Fruit fly (Drosophila melanogaster): ENCODE measurements around the gene AP-2sigma.

Gene AP-2sigma

DNA sequence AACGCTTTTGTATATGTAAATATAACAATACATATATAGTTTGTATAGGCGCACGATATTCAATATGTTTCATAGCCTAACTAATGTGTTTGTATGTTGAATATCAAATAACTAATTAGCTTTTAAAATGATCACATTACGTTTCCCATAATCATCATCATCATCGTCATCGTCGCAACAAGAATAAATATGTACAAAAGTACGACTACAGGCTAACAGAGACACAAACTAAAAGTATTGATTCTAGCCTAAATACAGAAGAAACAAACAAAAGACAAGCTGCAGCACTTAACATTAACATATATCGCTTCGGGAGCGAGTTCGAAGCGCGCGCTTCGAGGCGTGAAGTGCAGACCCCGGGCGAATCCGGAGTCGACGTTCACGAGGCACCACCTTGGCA, 1.3 kb upstream of the AP-2sigma start (continued):
- TF ChIP-seq odd (GFP tag; optimal IDR thresholded peaks at IDR 0.05) (peak; percentile 25), BEAF-32 (GFP tag; optimal IDR thresholded peaks at IDR 0.05) (no peak), CoRest (tag; optimal IDR thresholded peaks at IDR 0.05) (peak; percentile 10), CG12071 (GFP tag; optimal IDR thresholded peaks at IDR 0.05) (peak; percentile 30), CG10209 (GFP tag; optimal IDR thresholded peaks at IDR 0.05) (peak; percentile 18), dan (GFP tag; IDR thresholded peaks at IDR 0.05) (no peak), ci (GFP tag; IDR thresholded peaks at IDR 0.05) (0 out of 3 replicates have a peak, but pooled peaks have one; percentile 22), CG4820 (GFP tag; optimal IDR thresholded peaks at IDR 0.05) (no peak), CG10274 (GFP tag; optimal IDR thresholded peaks at IDR 0.05) (no peak), CG12219 (GFP tag; optimal IDR thresholded peaks at IDR 0.05) (peak; percentile 35)

DNA sequence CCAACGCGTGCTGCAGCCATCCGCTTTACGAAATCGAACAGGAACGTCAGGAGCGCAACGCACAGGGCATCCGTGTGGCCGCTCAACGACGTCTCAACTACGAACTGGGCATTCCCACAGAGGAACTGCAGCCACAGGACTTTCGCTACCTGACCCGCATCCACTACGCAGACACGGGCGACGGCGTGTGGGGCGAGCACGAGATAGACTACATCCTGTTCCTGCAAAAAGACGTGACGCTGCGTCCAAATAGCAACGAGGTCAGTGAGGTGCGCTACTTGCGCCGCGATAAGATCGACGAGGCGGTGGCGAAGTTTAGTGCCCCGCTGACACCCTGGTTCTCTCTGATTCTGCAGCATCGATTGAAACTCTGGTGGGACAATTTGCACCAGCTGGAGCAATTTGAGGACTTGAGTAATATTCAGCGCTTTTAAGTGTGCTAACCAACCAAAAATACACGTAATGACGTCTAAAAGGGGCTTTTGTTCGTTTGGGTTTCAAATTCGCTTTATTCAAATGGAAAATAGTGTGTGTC, 801 bp upstream of the AP-2sigma start:
- TF ChIP-seq CG4404 (GFP tag; IDR thresholded peaks at IDR 0.05), result no peak
- TF ChIP-seq CG2712 (tag; optimal IDR thresholded peaks at IDR 0.05), result no peak
- TF ChIP-seq corto (GFP tag; optimal IDR thresholded peaks at IDR 0.05), result no peak
- no peak for TF ChIP-seq nerfin-2 (GFP tag; IDR thresholded peaks at IDR 0.05; ENCODE audit: partially characterized antibody)
- no peak for TF ChIP-seq CG4282 (GFP tag; optimal IDR thresholded peaks at IDR 0.05)
- TF ChIP-seq jumu (GFP tag; optimal IDR thresholded peaks at IDR 0.05), result no peak
- TF ChIP-seq Ets65A (GFP tag), result peak; percentile 72
- TF ChIP-seq Atf-2 (GFP tag; optimal IDR thresholded peaks at IDR 0.05), result no peak
- TF ChIP-seq Rfx (GFP tag; IDR thresholded peaks at IDR 0.05), result no peak
- no peak for TF ChIP-seq Bteb2 (GFP tag; optimal IDR thresholded peaks at IDR 0.05)
- TF ChIP-seq CG10654 (GFP tag; optimal IDR thresholded peaks at IDR 0.05), result no peak
- TF ChIP-seq Med (GFP tag), result peak; percentile 56
- no peak for TF ChIP-seq CG18764 (GFP tag; optimal IDR thresholded peaks at IDR 0.05)
- no peak for TF ChIP-seq CG8281 (tag; optimal IDR thresholded peaks at IDR 0.05)
- TF ChIP-seq CG33213 (GFP tag; optimal IDR thresholded peaks at IDR 0.05), result no peak

DNA sequence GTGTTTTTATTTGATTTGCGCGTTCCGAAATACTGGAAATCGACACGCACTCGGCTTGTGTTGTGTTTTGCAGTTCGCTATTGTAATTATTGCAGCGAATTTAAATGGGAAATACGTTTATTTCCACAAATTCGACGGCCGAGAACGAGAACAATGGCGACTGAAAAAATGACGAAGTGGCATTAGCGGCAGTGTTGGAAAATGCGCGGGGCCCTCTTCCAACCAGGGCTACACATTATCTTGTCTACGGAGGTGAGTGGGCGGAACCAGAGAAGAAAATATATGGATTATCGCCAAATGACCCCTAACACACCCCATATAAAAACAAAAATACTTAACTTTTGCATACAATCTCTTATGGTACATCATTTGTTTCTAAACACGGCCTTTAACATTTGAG, 1.0 kb downstream of the AP-2sigma start, which contains the start of gene Rab1:
TSS of gene Rab1 (minus strand) at position 188 of the 400 bp plus-strand sequence.
- TF ChIP-seq Dek (tag; optimal IDR thresholded peaks at IDR 0.05) (peak; percentile 18), Bgb (GFP tag; IDR thresholded peaks at IDR 0.05; ENCODE audit: partially characterized antibody) (peak; percentile 32; the same call in 1 of the 2 replicates), inv (GFP tag; IDR thresholded peaks at IDR 0.05; ENCODE audit: partially characterized antibody) (no peak), ssp (GFP tag; IDR thresholded peaks at IDR 0.05) (no peak), Rx (GFP tag; IDR thresholded peaks at IDR 0.05) (no peak), CG30403 (GFP tag; optimal IDR thresholded peaks at IDR 0.05) (peak; percentile 14), kay (GFP tag; optimal IDR thresholded peaks at IDR 0.05) (peak; percentile 24), CG17568 (GFP tag; optimal IDR thresholded peaks at IDR 0.05) (peak; percentile 5), CG42726 (GFP tag; IDR thresholded peaks at IDR 0.05; ENCODE audit: partially characterized antibody) (peak; percentile 30; the same call in 1 of the 2 replicates), tap (tag; optimal IDR thresholded peaks at IDR 0.05) (no peak), CG10431 (GFP tag; optimal IDR thresholded peaks at IDR 0.05) (no peak), kni (GFP tag; optimal IDR thresholded peaks at IDR 0.05) (peak; percentile 36), CG2678 (tag; optimal IDR thresholded peaks at IDR 0.05) (peak; percentile 41), bigmax (GFP tag; optimal IDR thresholded peaks at IDR 0.05) (no peak), Poxn (GFP tag; IDR thresholded peaks at IDR 0.05) (no peak), zfh1 (GFP tag; IDR thresholded peaks at IDR 0.05) (no peak), slp2 (GFP tag; optimal IDR thresholded peaks at IDR 0.05) (peak; percentile 7), hkb (optimal IDR thresholded peaks at IDR 0.05) (no peak), hkb (GFP tag; IDR thresholded peaks at IDR 0.05) (no peak), pho (GFP tag; optimal IDR thresholded peaks at IDR 0.05) (no peak), CG2120 (GFP tag; optimal IDR thresholded peaks at IDR 0.05) (peak; percentile 65), lab (GFP tag; optimal IDR thresholded peaks at IDR 0.05) (peak; percentile 50), CG17359 (tag; optimal IDR thresholded peaks at IDR 0.05) (peak; percentile 22), caup (GFP tag; optimal IDR thresholded peaks at IDR 0.05; ENCODE audit: severe bottlenecking) (peak; percentile 70)
